Fruit fly (Drosophila melanogaster): ENCODE data around the gene CG33928.

The CG33928 gene

dm6 chr2L:17421366-17421765, 15.0 kb downstream of the CG33928 start (continued):
- TF ChIP-seq CG8319 (GFP tag; optimal IDR thresholded peaks at IDR 0.05) (peak; percentile 20), Sox102F (GFP tag; optimal IDR thresholded peaks at IDR 0.05) (peak; percentile 57), Sox15 (GFP tag; optimal IDR thresholded peaks at IDR 0.05) (peak; percentile 3), CG8119 (GFP tag; IDR thresholded peaks at IDR 0.05) (peak; percentile 57; the same call in 2 of the 3 replicates), salr (GFP tag; optimal IDR thresholded peaks at IDR 0.05) (no peak), OdsH (GFP tag; optimal IDR thresholded peaks at IDR 0.05) (peak; percentile 35), ss (GFP tag; optimal IDR thresholded peaks at IDR 0.05) (no peak), CG31627 (GFP tag; optimal IDR thresholded peaks at IDR 0.05) (peak; percentile 52), fd85E (GFP tag; optimal IDR thresholded peaks at IDR 0.05) (no peak), Eip93F (GFP tag; optimal IDR thresholded peaks at IDR 0.05) (no peak), CG1621 (tag; optimal IDR thresholded peaks at IDR 0.05) (no peak), CG9139 (GFP tag; optimal IDR thresholded peaks at IDR 0.05) (no peak), CG11294 (GFP tag; IDR thresholded peaks at IDR 0.05) (no peak; the same call in 1 of the 2 replicates), cyc (GFP tag; optimal IDR thresholded peaks at IDR 0.05) (peak; percentile 5), Hr4 (GFP tag; optimal IDR thresholded peaks at IDR 0.05) (no peak), Blimp-1 (GFP tag; optimal IDR thresholded peaks at IDR 0.05) (peak; percentile 10)

dm6 chr2L:17420419-17420818, 16.0 kb downstream of the CG33928 start:
- TF ChIP-seq topi (GFP tag; optimal IDR thresholded peaks at IDR 0.05) = no peak
- no peak for TF ChIP-seq dac (GFP tag; optimal IDR thresholded peaks at IDR 0.05)
- no peak for TF ChIP-seq CG7368 (GFP tag; optimal IDR thresholded peaks at IDR 0.05)
- TF ChIP-seq esn (GFP tag; optimal IDR thresholded peaks at IDR 0.05) = no peak
- no peak for TF ChIP-seq Sox102F (GFP tag; optimal IDR thresholded peaks at IDR 0.05)
- no peak for TF ChIP-seq CG32006 (GFP tag; optimal IDR thresholded peaks at IDR 0.05)
- no peak for TF ChIP-seq CG8319 (GFP tag; optimal IDR thresholded peaks at IDR 0.05)
- TF ChIP-seq CG6808 (GFP tag; optimal IDR thresholded peaks at IDR 0.05) = no peak
- no peak for TF ChIP-seq Eip75B (GFP tag; optimal IDR thresholded peaks at IDR 0.05)
- no peak for TF ChIP-seq CG4318 (GFP tag; optimal IDR thresholded peaks at IDR 0.05)
- TF ChIP-seq Lpt (GFP tag; optimal IDR thresholded peaks at IDR 0.05) = no peak
- TF ChIP-seq Eip93F (GFP tag; optimal IDR thresholded peaks at IDR 0.05) = no peak
- no peak for TF ChIP-seq Ets21C (GFP tag; optimal IDR thresholded peaks at IDR 0.05)
- no peak for TF ChIP-seq CG8632 (GFP tag; optimal IDR thresholded peaks at IDR 0.05)
- no peak for TF ChIP-seq achi (GFP tag; optimal IDR thresholded peaks at IDR 0.05)
- TF ChIP-seq Sox15 (GFP tag; optimal IDR thresholded peaks at IDR 0.05) = no peak
- TF ChIP-seq cyc (GFP tag; optimal IDR thresholded peaks at IDR 0.05) = no peak

dm6 chr2L:17412533-17412932, 23.9 kb downstream of the CG33928 start, which contains the start of gene Rsph9:
Gene Rsph9, minus strand, starts transcription at chr2L:17412633.
- TF ChIP-seq CG3032 (tag; optimal IDR thresholded peaks at IDR 0.05) = no peak
- no peak for TF ChIP-seq CG8632 (GFP tag; optimal IDR thresholded peaks at IDR 0.05)
- no peak for TF ChIP-seq achi (GFP tag; optimal IDR thresholded peaks at IDR 0.05)
- TF ChIP-seq spab (GFP tag; optimal IDR thresholded peaks at IDR 0.05) = no peak
- no peak for TF ChIP-seq Hr38 (GFP tag; optimal IDR thresholded peaks at IDR 0.05)
- TF ChIP-seq CG10669 (GFP tag; optimal IDR thresholded peaks at IDR 0.05) = no peak
- TF ChIP-seq Met (GFP tag; optimal IDR thresholded peaks at IDR 0.05) = no peak
- no peak for TF ChIP-seq Sox102F (GFP tag; optimal IDR thresholded peaks at IDR 0.05)
- TF ChIP-seq CG8119 (GFP tag; IDR thresholded peaks at IDR 0.05) = no peak
- TF ChIP-seq CG8319 (GFP tag; optimal IDR thresholded peaks at IDR 0.05) = no peak
- TF ChIP-seq CG32006 (GFP tag; optimal IDR thresholded peaks at IDR 0.05) = no peak
- TF ChIP-seq OdsH (GFP tag; optimal IDR thresholded peaks at IDR 0.05) = no peak
- TF ChIP-seq svp (GFP tag) = no peak
- no peak for TF ChIP-seq lz (GFP tag; optimal IDR thresholded peaks at IDR 0.05)

DNA sequence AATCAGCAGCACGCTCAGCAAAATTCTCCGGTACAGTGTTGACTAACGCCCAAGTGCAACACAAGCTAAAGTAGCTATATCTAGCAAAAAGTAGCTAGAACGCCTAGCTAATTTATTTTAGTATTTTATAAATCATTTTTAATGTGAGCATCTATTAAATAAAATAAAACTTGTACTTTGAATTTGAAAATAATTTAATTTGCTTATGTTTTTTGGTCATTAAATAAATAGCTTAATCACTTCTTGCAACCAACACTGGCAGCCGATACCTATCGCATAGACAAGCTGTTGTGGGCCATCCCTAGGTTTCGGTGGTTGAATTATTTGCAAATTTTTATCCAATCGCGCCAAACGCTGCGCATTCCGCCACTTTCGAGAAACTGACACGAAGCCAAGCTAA, 26.0 kb downstream of the CG33928 start, which contains the start of the genes Polr2J and CG15141:
TSS of gene Polr2J (minus strand) at position 49 of the 400 bp plus-strand sequence.
TSS of gene CG15141 (plus strand) at position 284 of the 400 bp plus-strand sequence.
- no peak for TF ChIP-seq dsx (GFP tag; optimal IDR thresholded peaks at IDR 0.05; ENCODE audit: poor library complexity, severe bottlenecking)
- peak; percentile 77 for TF ChIP-seq Eip75B (GFP tag; optimal IDR thresholded peaks at IDR 0.05)
- TF ChIP-seq CG4318 (GFP tag; optimal IDR thresholded peaks at IDR 0.05) = peak; percentile 72
- TF ChIP-seq CG6276 (GFP tag; optimal IDR thresholded peaks at IDR 0.05) = no peak
- TF ChIP-seq CG6854 (GFP tag; optimal IDR thresholded peaks at IDR 0.05) = no peak
- TF ChIP-seq CG34406 (GFP tag; optimal IDR thresholded peaks at IDR 0.05) = peak; percentile 78
- TF ChIP-seq Sox15 (GFP tag; optimal IDR thresholded peaks at IDR 0.05) = peak; percentile 63
- TF ChIP-seq Ets96B (tag; optimal IDR thresholded peaks at IDR 0.05) = peak; percentile 73
- no peak for TF ChIP-seq Hr39 (GFP tag; optimal IDR thresholded peaks at IDR 0.05)
- TF ChIP-seq ss (GFP tag; optimal IDR thresholded peaks at IDR 0.05) = no peak
- no peak for TF ChIP-seq vri (GFP tag; optimal IDR thresholded peaks at IDR 0.05)
- no peak for TF ChIP-seq CG10669 (GFP tag; optimal IDR thresholded peaks at IDR 0.05)
- peak; percentile 86 for TF ChIP-seq Hr4 (GFP tag; optimal IDR thresholded peaks at IDR 0.05)
- TF ChIP-seq Smox (GFP tag; optimal IDR thresholded peaks at IDR 0.05) = no peak
- TF ChIP-seq svp (GFP tag) = no peak
- TF ChIP-seq fd85E (GFP tag; optimal IDR thresholded peaks at IDR 0.05) = no peak
- no peak for TF ChIP-seq CG6808 (GFP tag; optimal IDR thresholded peaks at IDR 0.05)
- TF ChIP-seq net (GFP tag; optimal IDR thresholded peaks at IDR 0.05) = no peak
- TF ChIP-seq Gug (GFP tag; IDR thresholded peaks at IDR 0.05) = peak; percentile 70
